Fruit fly (Drosophila melanogaster) whole organism, prepupa: Measurements from ENCODE around the gene Mekk1.

Source experiments
- Blimp-1 ChIP-seq: fragments of 200-800 bp; sonication (Bioruptor generic); optimal IDR thresholded peaks from 3 replicates; lab custom pipeline; 2017; ENCODE audit warnings: missing biosample characterization, missing genetic modification characterization, mild to moderate bottlenecking, moderate library complexity, missing genetic modification reagents
- CG10631 ChIP-seq: fragments of 200-800 bp; sonication (Bioruptor generic); optimal IDR thresholded peaks from 2 replicates; lab custom pipeline; 2016; ENCODE audit warnings: missing biosample characterization, missing genetic modification characterization
- CG11294 ChIP-seq: fragments of 200-800 bp; sonication (Bioruptor generic); IDR thresholded peaks from 2 replicates; pipeline ENCODE4 v1.3.6; 2022; ENCODE audit warnings: missing biosample characterization, missing genetic modification characterization
- CG11762 ChIP-seq: fragments of 200-800 bp; sonication (Bioruptor generic); optimal IDR thresholded peaks from 3 replicates; lab custom pipeline; 2016; ENCODE audit warnings: missing biosample characterization, missing genetic modification characterization; ENCODE audit not compliant: insufficient read depth
- CG11902 ChIP-seq: fragments of 200-800 bp; sonication (Bioruptor generic); optimal IDR thresholded peaks from 3 replicates; lab custom pipeline; 2016; ENCODE audit warnings: missing biosample characterization, missing genetic modification characterization
- CG15336 ChIP-seq: fragments of 200-800 bp; sonication (Bioruptor generic); IDR thresholded peaks from 2 replicates; pipeline ENCODE4 v1.3.6; 2022; ENCODE audit warnings: missing biosample characterization, missing genetic modification characterization
- CG1621 ChIP-seq: fragments of 200-800 bp; sonication (Bioruptor generic); optimal IDR thresholded peaks from 3 replicates; lab custom pipeline; 2018; ENCODE audit warnings: missing biosample characterization, mild to moderate bottlenecking, missing genetic modification characterization
- CG16779 ChIP-seq: fragments of 200-800 bp; sonication (Bioruptor generic); optimal IDR thresholded peaks from 3 replicates; lab custom pipeline; 2017; ENCODE audit warnings: missing biosample characterization, mild to moderate bottlenecking, missing genetic modification characterization
- CG3032 ChIP-seq: fragments of 200-800 bp; optimal IDR thresholded peaks from 2 replicates; lab custom pipeline; 2019; ENCODE audit warnings: missing biosample characterization, mild to moderate bottlenecking, missing genetic modification characterization, moderate library complexity
- CG32006 ChIP-seq: fragments of 200-800 bp; sonication (Bioruptor generic); optimal IDR thresholded peaks from 3 replicates; lab custom pipeline; 2017; ENCODE audit warnings: missing biosample characterization, mild to moderate bottlenecking, missing genetic modification characterization
- CG34406 ChIP-seq: fragments of 200-800 bp; sonication (Bioruptor generic); optimal IDR thresholded peaks from 3 replicates; lab custom pipeline; 2016; ENCODE audit warnings: missing biosample characterization, missing genetic modification characterization
- CG3919 ChIP-seq: fragments of 200-800 bp; sonication (Bioruptor generic); optimal IDR thresholded peaks from 3 replicates; lab custom pipeline; 2016; ENCODE audit warnings: missing biosample characterization, missing genetic modification characterization
- CG4318 ChIP-seq: fragments of 200-800 bp; sonication (Bioruptor generic); optimal IDR thresholded peaks from 3 replicates; lab custom pipeline; 2017; ENCODE audit warnings: missing biosample characterization, mild to moderate bottlenecking, missing genetic modification characterization
- CG6276 ChIP-seq: fragments of 200-800 bp; sonication (Bioruptor generic); optimal IDR thresholded peaks from 2 replicates; lab custom pipeline; 2017; ENCODE audit warnings: missing biosample characterization, mild to moderate bottlenecking, missing genetic modification characterization
- CG6792 ChIP-seq: fragments of 200-800 bp; sonication (Bioruptor generic); optimal IDR thresholded peaks from 3 replicates; lab custom pipeline; 2016; ENCODE audit warnings: missing biosample characterization, missing genetic modification characterization
- CG6808 ChIP-seq: fragments of 200-800 bp; sonication (Bioruptor generic); optimal IDR thresholded peaks from 3 replicates; lab custom pipeline; 2017; ENCODE audit warnings: missing biosample characterization, missing genetic modification characterization, mild to moderate bottlenecking, moderate library complexity, missing genetic modification reagents
- CG6854 ChIP-seq: fragments of 200-800 bp; sonication (Bioruptor generic); optimal IDR thresholded peaks from 2 replicates; lab custom pipeline; 2017; ENCODE audit warnings: missing biosample characterization, mild to moderate bottlenecking, missing genetic modification characterization
- CG7368 ChIP-seq: fragments of 200-800 bp; sonication (Bioruptor generic); optimal IDR thresholded peaks from 3 replicates; lab custom pipeline; 2016; ENCODE audit warnings: missing biosample characterization, missing genetic modification characterization
- CG8119 ChIP-seq: fragments of 200-800 bp; sonication (Bioruptor generic); IDR thresholded peaks from 3 replicates; pipeline ENCODE4 v1.3.6; 2022; ENCODE audit warnings: missing biosample characterization, missing genetic modification characterization
- CG8319 ChIP-seq: fragments of 200-800 bp; sonication (Bioruptor generic); optimal IDR thresholded peaks from 3 replicates; lab custom pipeline; 2016; ENCODE audit warnings: missing biosample characterization, missing genetic modification characterization
- CG8632 ChIP-seq: fragments of 200-800 bp; sonication (Bioruptor generic); optimal IDR thresholded peaks from 3 replicates; lab custom pipeline; 2016; ENCODE audit warnings: missing biosample characterization, missing genetic modification characterization
- CG9139 ChIP-seq: fragments of 200-800 bp; sonication (Bioruptor generic); optimal IDR thresholded peaks from 3 replicates; lab custom pipeline; 2017; ENCODE audit warnings: missing biosample characterization, mild to moderate bottlenecking, missing genetic modification characterization
- Eip75B ChIP-seq: fragments of 200-800 bp; sonication (Bioruptor generic); optimal IDR thresholded peaks from 3 replicates; lab custom pipeline; 2016; ENCODE audit warnings: missing biosample characterization, missing genetic modification characterization
- Eip78C ChIP-seq: fragments of 200-800 bp; sonication (Bioruptor generic); peaks from one replicate; lab custom pipeline; 2016; ENCODE audit warnings: missing biosample characterization, missing genetic modification characterization
- Ets21C ChIP-seq: fragments of 200-800 bp; sonication (Bioruptor generic); optimal IDR thresholded peaks from 3 replicates; lab custom pipeline; 2016; ENCODE audit warnings: missing biosample characterization, missing genetic modification characterization
- Ets96B ChIP-seq: fragments of 200-800 bp; optimal IDR thresholded peaks from 2 replicates; lab custom pipeline; 2019; ENCODE audit warnings: missing biosample characterization, mild to moderate bottlenecking, missing genetic modification characterization, moderate library complexity
- Gug ChIP-seq: fragments of 200-800 bp; sonication (Bioruptor generic); IDR thresholded peaks from 2 replicates; pipeline ENCODE4 v1.3.6; 2022; ENCODE audit warnings: missing biosample characterization, missing genetic modification characterization
- Hr38 ChIP-seq: sonication (Bioruptor generic); optimal IDR thresholded peaks from 2 replicates; lab custom pipeline; 2016; ENCODE audit warnings: missing biosample characterization, missing genetic modification characterization
- Hr39 ChIP-seq: fragments of 200-800 bp; sonication (Bioruptor generic); optimal IDR thresholded peaks from 2 replicates; lab custom pipeline; 2016; ENCODE audit warnings: missing biosample characterization, missing genetic modification characterization
- Met ChIP-seq: fragments of 200-800 bp; sonication (Bioruptor generic); optimal IDR thresholded peaks from 3 replicates; lab custom pipeline; 2016; ENCODE audit warnings: missing biosample characterization, missing genetic modification characterization
- OdsH ChIP-seq: fragments of 200-800 bp; sonication (Bioruptor generic); optimal IDR thresholded peaks from 3 replicates; lab custom pipeline; 2016; ENCODE audit warnings: missing biosample characterization, missing genetic modification characterization
- Sox102F ChIP-seq: fragments of 200-800 bp; sonication (Bioruptor generic); optimal IDR thresholded peaks from 2 replicates; lab custom pipeline; 2016; ENCODE audit warnings: missing biosample characterization, mild to moderate bottlenecking, missing genetic modification characterization
- Sox14 ChIP-seq: fragments of 200-800 bp; sonication (Bioruptor generic); optimal IDR thresholded peaks from 3 replicates; lab custom pipeline; 2016; ENCODE audit warnings: missing biosample characterization, missing genetic modification characterization
- Sox15 ChIP-seq: fragments of 200-800 bp; sonication (Bioruptor generic); optimal IDR thresholded peaks from 3 replicates; lab custom pipeline; 2016; ENCODE audit warnings: missing biosample characterization, missing genetic modification characterization
- achi ChIP-seq: fragments of 200-800 bp; sonication (Bioruptor generic); optimal IDR thresholded peaks from 3 replicates; lab custom pipeline; 2016; ENCODE audit warnings: missing biosample characterization, missing genetic modification characterization
- cyc ChIP-seq: fragments of 200-800 bp; sonication (Bioruptor generic); optimal IDR thresholded peaks from 3 replicates; lab custom pipeline; 2016; ENCODE audit warnings: missing biosample characterization, missing genetic modification characterization
- dac ChIP-seq: fragments of 200-800 bp; sonication (Bioruptor generic); optimal IDR thresholded peaks from 2 replicates; lab custom pipeline; 2017; ENCODE audit warnings: missing biosample characterization, mild to moderate bottlenecking, missing genetic modification characterization
- dsx ChIP-seq: fragments of 200-800 bp; optimal IDR thresholded peaks from 3 replicates; lab custom pipeline; 2019; ENCODE audit warnings: missing biosample characterization, mild to moderate bottlenecking, missing genetic modification characterization, moderate library complexity; ENCODE audit not compliant: poor library complexity, severe bottlenecking
- eg ChIP-seq: fragments of 200-800 bp; sonication (Bioruptor generic); IDR thresholded peaks from 3 replicates; pipeline ENCODE4 v1.3.6; 2022; ENCODE audit warnings: missing biosample characterization, missing genetic modification characterization
- esn ChIP-seq: fragments of 200-800 bp; sonication (Bioruptor generic); optimal IDR thresholded peaks from 2 replicates; lab custom pipeline; 2016; ENCODE audit warnings: missing biosample characterization, mild to moderate bottlenecking, missing genetic modification characterization, moderate library complexity
- fd85E ChIP-seq: fragments of 200-800 bp; sonication (Bioruptor generic); optimal IDR thresholded peaks from 3 replicates; lab custom pipeline; 2016; ENCODE audit warnings: missing biosample characterization, missing genetic modification characterization
- fkh ChIP-seq: fragments of 200-800 bp; sonication (Bioruptor generic); optimal IDR thresholded peaks from 3 replicates; lab custom pipeline; 2017; ENCODE audit warnings: missing biosample characterization, mild to moderate bottlenecking, missing genetic modification characterization, moderate library complexity
- pdm3 ChIP-seq: fragments of 200-800 bp; sonication (Bioruptor generic); optimal IDR thresholded peaks from 3 replicates; lab custom pipeline; 2016; ENCODE audit warnings: missing biosample characterization, missing genetic modification characterization
- salr ChIP-seq, 2 experiments: fragments of 200-800 bp; sonication (Bioruptor generic); optimal IDR thresholded peaks; 3 replicates each; lab custom pipeline; 2016 to 2018; ENCODE audit warnings: missing biosample characterization in 2 of 2, missing genetic modification characterization in 2 of 2, mild to moderate bottlenecking in 1 of 2
- svp ChIP-seq: fragments of 200-800 bp; sonication (Bioruptor generic); peaks from one replicate; lab custom pipeline; 2016; ENCODE audit warnings: missing biosample characterization, missing genetic modification characterization
- topi ChIP-seq: fragments of 200-800 bp; sonication (Bioruptor generic); optimal IDR thresholded peaks from 3 replicates; lab custom pipeline; 2016; ENCODE audit warnings: missing biosample characterization, missing genetic modification characterization
- vri ChIP-seq: fragments of 200-800 bp; sonication (Bioruptor generic); optimal IDR thresholded peaks from 3 replicates; lab custom pipeline; 2016; ENCODE audit warnings: missing biosample characterization, mild to moderate bottlenecking, missing genetic modification characterization

Mekk1 gene

DNA sequence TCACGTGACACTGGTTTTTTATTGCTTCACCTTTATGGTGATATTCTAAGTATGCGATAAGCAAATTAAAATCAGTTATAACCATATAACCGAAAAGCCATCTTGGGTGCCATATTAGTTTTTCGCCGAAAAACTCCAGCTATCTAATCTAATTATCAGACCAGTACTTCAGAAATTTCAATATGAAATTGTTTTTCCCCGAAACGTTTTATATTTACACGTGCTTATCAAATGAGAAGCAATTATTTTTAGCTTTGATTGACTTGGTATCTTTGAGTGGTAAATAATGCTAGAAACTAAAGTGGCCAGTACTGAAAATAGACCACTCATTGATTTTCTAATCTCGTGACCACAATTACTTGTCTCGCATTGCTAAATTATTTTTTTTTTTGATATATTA is 39.8 kb upstream of the Mekk1 start:
- TF ChIP-seq CG32006 (GFP tag; lab: Kevin White, UChicago), result no peak
- TF ChIP-seq CG6854 (GFP tag; lab: Kevin White, UChicago), result no peak
- TF ChIP-seq salr (GFP tag; optimal IDR thresholded peaks at IDR 0.05; lab: Kevin White, UChicago), result no peak
- no peak for TF ChIP-seq Gug (GFP tag; lab: Robert Waterston, UW)
- TF ChIP-seq dac (GFP tag; lab: Kevin White, UChicago), result no peak
- no peak for TF ChIP-seq Met (GFP tag; lab: Kevin White, UChicago)
- no peak for TF ChIP-seq CG8632 (GFP tag; lab: Kevin White, UChicago)
- TF ChIP-seq CG6276, result no peak
- TF ChIP-seq CG6808 (GFP tag; lab: Kevin White, UChicago), result no peak
- TF ChIP-seq CG9139 (GFP tag; lab: Kevin White, UChicago), result no peak
- no peak for TF ChIP-seq Sox102F (GFP tag; lab: Kevin White, UChicago)
- TF ChIP-seq CG6792 (GFP tag; lab: Kevin White, UChicago), result no peak
- TF ChIP-seq Eip78C (GFP tag; lab: Kevin White, UChicago), result no peak
- no peak for TF ChIP-seq Sox15
- no peak for TF ChIP-seq CG3919 (GFP tag; lab: Kevin White, UChicago)
- TF ChIP-seq, all 60 proteins: peak for 0

DNA sequence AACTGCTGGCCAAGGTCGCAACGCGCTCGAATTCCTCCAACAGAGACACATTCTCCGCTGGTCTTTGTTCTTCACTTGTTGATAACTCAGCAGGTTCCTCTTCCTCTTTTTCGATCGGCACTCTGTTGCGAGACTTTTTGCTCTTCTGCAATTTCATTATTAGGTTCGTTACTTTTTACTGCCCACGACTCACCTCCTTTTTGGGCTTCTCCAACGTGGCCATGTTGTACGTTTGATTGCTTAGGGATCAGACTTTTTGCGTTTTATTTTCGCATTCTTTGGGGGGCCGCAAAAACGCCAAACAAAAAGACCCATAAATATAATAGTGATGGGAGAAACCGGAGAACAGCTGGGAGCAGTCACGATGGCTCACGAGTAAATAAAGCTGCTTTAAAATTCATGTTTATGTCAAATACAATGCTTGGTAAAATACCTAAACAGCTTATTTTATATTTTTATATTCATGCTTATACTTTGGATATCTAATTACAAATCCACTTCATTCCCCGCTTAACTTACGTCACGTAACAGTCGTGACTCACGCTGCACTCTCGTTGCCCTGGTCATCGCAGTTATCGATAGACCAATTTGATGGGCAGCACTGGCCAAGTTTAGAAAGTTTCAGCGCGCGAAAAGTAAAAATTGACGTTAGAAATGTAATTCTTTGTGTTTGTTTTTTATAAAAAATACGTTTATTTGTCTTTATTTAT is 15.3 kb upstream of the Mekk1 start, which contains the start of gene Epg5:
TSS of gene Epg5 (minus strand) at position 326 of the 710 bp plus-strand sequence.
- TF ChIP-seq Ets96B (tag; lab: Kevin White, UChicago) (no peak), Ets21C (GFP tag; lab: Kevin White, UChicago) (no peak), CG7368 (GFP tag; lab: Kevin White, UChicago) (no peak), Met (GFP tag; lab: Kevin White, UChicago) (no peak), CG34406 (no peak), Hr39 (GFP tag; lab: Kevin White, UChicago) (no peak), CG11294 (peak; percentile 52; the same call in 1 of the 2 replicates), Eip78C (GFP tag; lab: Kevin White, UChicago) (no peak), vri (GFP tag; lab: Kevin White, UChicago) (no peak), Hr38 (GFP tag; lab: Kevin White, UChicago) (no peak), CG9139 (GFP tag; lab: Kevin White, UChicago) (no peak), CG6276 (no peak), CG6854 (GFP tag; lab: Kevin White, UChicago) (peak; percentile 19), Sox14 (peak; percentile 94), cyc (GFP tag; lab: Kevin White, UChicago) (peak; percentile 79), salr (GFP tag; optimal IDR thresholded peaks at IDR 0.05; lab: Kevin White, UChicago) (peak in 1 of 2 experiments; percentile 42), dsx (no peak), CG16779 (tag; lab: Kevin White, UChicago) (no peak), Sox102F (GFP tag; lab: Kevin White, UChicago) (no peak), fd85E (GFP tag; lab: Kevin White, UChicago) (no peak), Blimp-1 (GFP tag; lab: Kevin White, UChicago) (no peak), CG3032 (tag; lab: Kevin White, UChicago) (no peak), fkh (no peak), CG8119 (GFP tag; lab: Robert Waterston, UW) (no peak), eg (peak; percentile 37; the same call in 1 of the 3 replicates), CG4318 (GFP tag; lab: Kevin White, UChicago) (no peak), dac (GFP tag; lab: Kevin White, UChicago) (no peak), esn (GFP tag; lab: Kevin White, UChicago) (peak; percentile 88), Gug (GFP tag; lab: Robert Waterston, UW) (peak; percentile 50; the same call in 1 of the 2 replicates), CG15336 (GFP tag; lab: Robert Waterston, UW) (0 out of 2 replicates have a peak, but pooled peaks have one; percentile 11), Eip75B (GFP tag; lab: Kevin White, UChicago) (no peak), CG10631 (GFP tag; lab: Kevin White, UChicago) (no peak), pdm3 (GFP tag; lab: Kevin White, UChicago) (no peak), CG1621 (tag; lab: Kevin White, UChicago) (no peak), achi (GFP tag; lab: Kevin White, UChicago) (no peak), svp (GFP tag; lab: Kevin White, UChicago) (peak; percentile 93), CG8632 (GFP tag; lab: Kevin White, UChicago) (peak; percentile 53), OdsH (GFP tag; lab: Kevin White, UChicago) (no peak), CG11762 (GFP tag; lab: Kevin White, UChicago) (no peak), CG8319 (GFP tag; lab: Kevin White, UChicago) (no peak), topi (GFP tag; lab: Kevin White, UChicago) (no peak), CG11902 (GFP tag; lab: Kevin White, UChicago) (peak; percentile 62)
